Worm (Caenorhabditis elegans) whole organism, dauer: ENCODE results near the gene K10D2.8.

Experiments
- unc-62 ChIP-seq: sonication (generic microtip); optimal IDR thresholded peaks from 2 replicates; lab custom pipeline; 2017; ENCODE audit warnings: missing biosample characterization, missing genetic modification reagents, missing genetic modification characterization

The K10D2.8 gene

ce11 chrIII:5188426-5188825 is at the start of gene K10D2.8:
K10D2.8 (plus strand) TSS chrIII:5188726.
- no peak for TF ChIP-seq unc-62 (GFP tag; lab: Kevin White, UChicago)

DNA sequence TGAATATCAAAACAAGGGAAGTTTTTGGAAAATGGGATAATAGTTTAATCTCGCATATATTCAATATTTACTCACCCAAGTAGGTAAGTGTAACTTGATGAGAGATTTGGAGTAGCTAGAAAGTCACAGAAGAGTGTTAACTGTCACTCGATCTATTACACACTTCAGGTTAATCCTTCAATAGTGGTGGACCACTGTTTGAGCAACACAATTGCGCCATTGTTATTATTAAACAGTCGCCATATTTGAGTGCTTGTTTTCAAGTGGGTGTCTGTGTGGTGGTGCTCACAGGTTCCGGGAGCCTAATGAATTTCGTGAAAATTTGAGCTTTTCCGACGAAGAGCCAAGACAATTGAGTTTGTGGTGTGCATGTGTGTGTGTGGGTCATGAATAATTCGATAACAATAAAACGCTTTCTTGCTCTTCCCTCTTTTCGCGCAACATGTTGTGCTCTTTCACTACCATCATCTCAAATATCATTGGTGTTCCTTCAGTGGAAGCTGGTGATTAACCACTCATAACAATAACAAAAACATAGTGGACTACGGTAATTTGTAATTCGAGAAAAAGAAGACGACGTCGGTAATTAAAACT is 49.5 kb upstream of the K10D2.8 start:
- TF ChIP-seq unc-62 (GFP tag; lab: Kevin White, UChicago) = no peak

DNA sequence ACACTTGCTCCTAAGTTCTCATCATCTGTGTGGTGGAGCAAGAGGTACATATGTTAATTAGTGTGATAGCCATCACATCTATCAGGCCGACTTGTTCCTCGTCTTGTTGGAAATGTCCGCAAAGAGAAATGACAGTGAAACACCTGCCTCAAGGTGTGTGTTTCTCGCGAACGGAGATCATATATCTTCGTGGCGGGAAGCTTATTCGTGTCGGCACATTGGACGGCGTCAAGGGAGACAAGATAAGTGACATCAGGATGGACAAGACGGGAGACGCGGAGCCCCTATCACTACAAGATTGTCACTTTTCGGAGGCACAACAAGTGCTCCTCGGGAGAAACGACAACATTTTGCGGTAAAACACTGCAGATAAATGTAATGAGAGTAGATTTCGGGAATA is 48.8 kb upstream of the K10D2.8 start:
- no peak for TF ChIP-seq unc-62 (GFP tag; lab: Kevin White, UChicago)

DNA sequence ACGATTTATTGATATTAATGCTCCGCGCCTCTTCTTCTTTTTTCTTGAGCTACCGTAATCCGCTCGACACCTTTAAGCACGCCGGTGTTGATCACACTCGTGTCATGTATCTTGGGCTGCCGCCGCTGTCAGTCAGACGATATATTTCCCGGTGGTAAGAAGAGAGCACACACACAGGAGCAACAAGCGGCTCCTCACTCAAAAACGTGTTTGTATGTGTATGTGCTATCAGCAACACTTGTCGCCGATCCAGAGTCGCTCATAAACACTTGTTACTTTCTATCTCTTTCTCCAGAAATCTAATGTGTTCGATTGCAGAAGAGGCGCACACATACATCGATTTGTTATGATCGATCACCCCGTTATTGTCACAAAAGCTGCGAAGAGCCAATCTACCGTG is 48.0 kb upstream of the K10D2.8 start:
- no peak for TF ChIP-seq unc-62 (GFP tag; lab: Kevin White, UChicago)

- TF ChIP-seq unc-62 (GFP tag; lab: Kevin White, UChicago) = no peak
These were observed 46.6 kb upstream of the K10D2.8 start for ce11 chrIII:5141935-5142334.

DNA sequence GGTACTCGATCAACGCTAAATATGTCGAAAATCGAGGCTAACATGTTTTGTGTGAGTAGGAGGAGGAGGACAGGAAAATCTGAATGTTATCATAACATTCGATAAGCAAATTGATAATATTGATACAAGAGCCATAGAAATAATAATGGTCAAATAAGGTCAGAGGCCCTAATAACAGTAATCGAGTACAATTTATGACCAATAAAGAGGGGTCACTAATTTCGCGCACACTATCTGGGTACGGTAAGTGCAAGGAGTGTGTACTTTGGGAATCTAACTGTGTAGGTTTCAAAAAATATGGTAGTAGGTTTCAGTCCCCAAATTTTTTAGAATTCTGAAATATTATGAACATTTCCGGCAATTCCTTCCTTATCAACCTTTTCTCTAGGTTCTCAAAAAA is 45.0 kb upstream of the K10D2.8 start:
- TF ChIP-seq unc-62 (GFP tag; lab: Kevin White, UChicago) = no peak

ce11 chrIII:5144169-5144568 is 44.4 kb upstream of the K10D2.8 start:
- no peak for TF ChIP-seq unc-62 (GFP tag; lab: Kevin White, UChicago)

- no peak for TF ChIP-seq unc-62 (GFP tag; lab: Kevin White, UChicago)
These were observed 42.7 kb upstream of the K10D2.8 start for ce11 chrIII:5145874-5146273.

DNA sequence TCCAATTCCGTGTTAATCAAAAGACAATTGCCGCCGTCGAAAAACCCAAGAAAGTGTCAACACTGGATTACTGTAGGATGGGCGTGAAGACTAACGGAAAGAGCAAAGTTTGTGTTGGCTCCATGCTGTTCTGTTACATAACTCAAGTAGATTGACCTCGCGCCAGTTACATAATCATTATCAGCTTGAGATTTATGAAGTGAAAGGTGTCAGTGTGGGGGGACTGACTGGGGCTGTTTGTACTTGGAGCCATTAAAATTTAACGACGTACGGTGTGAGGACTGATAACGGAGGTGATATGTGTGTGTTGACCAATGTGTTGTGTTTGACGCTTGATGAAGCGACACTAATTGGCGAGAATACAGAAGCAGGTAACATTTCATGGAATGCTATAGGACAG is 41.8 kb upstream of the K10D2.8 start:
- TF ChIP-seq unc-62 (GFP tag; lab: Kevin White, UChicago) = no peak

ce11 chrIII:5147445-5147844 is 41.1 kb upstream of the K10D2.8 start:
- TF ChIP-seq unc-62 (GFP tag; lab: Kevin White, UChicago) = no peak

DNA sequence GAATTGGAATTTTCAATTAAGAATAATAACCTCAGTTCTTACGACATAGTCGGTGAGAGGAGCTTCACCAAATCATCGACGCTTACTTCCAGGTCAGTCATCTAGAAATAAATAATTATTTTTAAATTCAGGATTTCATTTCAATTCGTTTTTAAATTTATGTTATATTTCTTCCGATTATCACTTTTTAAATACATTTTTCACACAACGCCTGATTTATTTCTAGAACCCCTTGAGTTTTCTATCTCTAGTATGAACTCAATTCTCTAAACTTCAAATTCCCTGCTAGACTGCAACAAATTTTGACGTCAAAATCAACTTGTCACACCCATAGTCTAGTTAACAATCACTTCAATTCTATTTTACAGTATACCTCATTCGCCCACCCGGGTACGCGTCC is 39.0 kb upstream of the K10D2.8 start, which contains the start of gene Y54H5A.2:
Y54H5A.2 (minus strand) TSS at position 101 of the 400 bp plus-strand sequence.
- TF ChIP-seq unc-62 (GFP tag; lab: Kevin White, UChicago) = no peak

DNA sequence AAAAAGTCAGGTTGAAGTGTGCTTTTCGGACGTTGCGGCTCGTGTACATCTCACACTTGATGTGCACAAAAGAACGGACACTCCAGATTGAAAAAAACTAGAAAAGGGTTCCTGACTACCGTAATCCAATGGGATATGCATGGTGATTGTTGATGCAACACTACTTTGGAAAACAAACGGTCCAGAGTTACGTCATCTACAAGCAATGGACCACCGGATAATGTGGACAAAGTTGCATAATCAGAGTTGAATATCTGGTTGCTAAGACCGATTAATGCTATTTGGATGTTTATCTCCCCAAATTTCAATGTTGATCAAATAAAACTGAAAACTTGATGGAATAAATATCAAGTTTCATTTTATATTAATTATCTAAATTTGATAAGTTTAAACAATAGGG is 38.5 kb upstream of the K10D2.8 start:
- no peak for TF ChIP-seq unc-62 (GFP tag; lab: Kevin White, UChicago)

ce11 chrIII:5150980-5151379 is 37.5 kb upstream of the K10D2.8 start:
- TF ChIP-seq unc-62 (GFP tag; lab: Kevin White, UChicago) = no peak

ce11 chrIII:5153137-5153536 is 35.4 kb upstream of the K10D2.8 start, which contains the start of the genes rbm-42 and grwd-1:
rbm-42 (minus strand) TSS chrIII:5153229.
grwd-1 (plus strand) TSS chrIII:5153464.
- no peak for TF ChIP-seq unc-62 (GFP tag; lab: Kevin White, UChicago)

DNA sequence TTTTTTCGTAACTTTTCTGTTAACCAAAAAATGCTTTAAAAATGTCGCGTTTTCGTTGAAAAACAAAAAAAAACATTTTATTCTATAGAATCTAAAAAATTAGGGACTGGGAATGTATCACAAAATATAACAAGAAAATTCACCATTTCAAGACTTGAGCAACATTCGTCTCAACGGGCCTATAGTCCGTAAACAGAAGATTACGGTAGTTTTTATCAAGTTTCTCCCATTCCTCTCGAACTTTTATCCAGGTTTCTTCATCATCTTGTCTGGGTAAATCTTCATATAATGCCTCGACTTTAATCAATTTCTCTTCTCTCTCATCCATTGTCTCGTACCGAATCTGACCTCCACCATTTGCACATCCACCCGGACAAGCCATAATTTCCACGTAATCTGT is 33.1 kb upstream of the K10D2.8 start:
- TF ChIP-seq unc-62 (GFP tag; lab: Kevin White, UChicago) = no peak

DNA sequence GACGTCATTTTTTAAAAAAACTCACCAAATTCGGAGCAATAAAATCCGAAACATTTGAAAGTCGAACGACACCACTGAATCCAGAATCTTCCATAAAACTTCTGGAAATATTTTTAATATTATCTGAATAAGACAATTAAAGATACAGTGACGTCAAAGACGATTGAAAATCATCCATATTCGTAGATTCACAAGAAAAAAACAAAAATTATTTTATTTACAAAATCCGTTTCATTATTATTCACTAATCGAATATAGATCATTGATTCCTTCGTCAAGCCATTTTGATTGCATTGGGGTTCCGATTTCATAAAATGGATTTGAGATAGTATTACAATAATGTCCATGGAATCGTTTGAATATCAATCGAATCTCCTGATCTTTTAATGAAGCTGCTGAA is 29.9 kb upstream of the K10D2.8 start, which contains the start of gene oxy-4:
oxy-4 (minus strand) TSS at position 101 of the 400 bp plus-strand sequence.
- TF ChIP-seq unc-62 (GFP tag; lab: Kevin White, UChicago) = no peak

ce11 chrIII:5159505-5159904 is 29.0 kb upstream of the K10D2.8 start, which contains the start of gene T10F2.5:
T10F2.5 (minus strand) TSS chrIII:5159605.
- TF ChIP-seq unc-62 (GFP tag; lab: Kevin White, UChicago) = no peak
